Worm (Caenorhabditis elegans): ENCODE measurements around the gene droe-8.
A peak's percentile ranks its signal among the peaks of the same experiment; 100 is the strongest.

droe-8 gene

ce11 chrV:8729100-8729499 is 2.8 kb downstream of the droe-8 start, which contains the start of gene ZC196.5:
Gene ZC196.5 (plus strand): TSS chrV:8729400.
- TF ChIP-seq mxl-1 (tag; optimal IDR thresholded peaks at IDR 0.05) = no peak

ce11 chrV:8730991-8731390 is 4.7 kb downstream of the droe-8 start:
- TF ChIP-seq snpc-3.4 (tag; optimal IDR thresholded peaks at IDR 0.05) (no peak), nhr-80 (tag; optimal IDR thresholded peaks at IDR 0.05) (peak; percentile 38)

ce11 chrV:8732934-8733333 is 6.6 kb downstream of the droe-8 start, which contains the start of gene ZC196.4:
Gene ZC196.4 (plus strand): TSS chrV:8733106.
- TF ChIP-seq dpff-1 (tag; optimal IDR thresholded peaks at IDR 0.05) (no peak), nhr-80 (tag; optimal IDR thresholded peaks at IDR 0.05) (peak; percentile 28)

- TF ChIP-seq attf-6 (GFP tag; IDR thresholded peaks at IDR 0.05) = no peak
- no peak for TF ChIP-seq B0035.1 (tag; optimal IDR thresholded peaks at IDR 0.05)
- TF ChIP-seq rcor-1 (GFP tag; IDR thresholded peaks at IDR 0.05) = no peak
- TF ChIP-seq lin-40 (tag; optimal IDR thresholded peaks at IDR 0.05) = no peak
- TF ChIP-seq attf-3 (GFP tag; conservative IDR thresholded peaks at IDR 0.05) = no peak
- TF ChIP-seq let-607 (tag; optimal IDR thresholded peaks at IDR 0.05) = no peak
- TF ChIP-seq aptf-3 (GFP tag; IDR thresholded peaks at IDR 0.05) = no peak
- no peak for TF ChIP-seq let-526 (GFP tag; IDR thresholded peaks at IDR 0.05)
- no peak for TF ChIP-seq F52B5.7 (tag; optimal IDR thresholded peaks at IDR 0.05)
Observed at ce11 chrV:8736369-8736768, 10.0 kb downstream of the droe-8 start, which contains the start of gene ZC196.3. Gene ZC196.3 (plus strand): TSS chrV:8736669.

ce11 chrV:8739136-8739535 is 12.8 kb downstream of the droe-8 start, which contains the start of gene ZC196.2:
Gene ZC196.2 (plus strand): TSS chrV:8739436.
- no peak for TF ChIP-seq F22D6.2 (tag; optimal IDR thresholded peaks at IDR 0.05)
- TF ChIP-seq egl-44 (GFP tag; IDR thresholded peaks at IDR 0.05) = no peak
- TF ChIP-seq snpc-1.3 (tag; optimal IDR thresholded peaks at IDR 0.05; ENCODE audit: insufficient read depth) = no peak
- TF ChIP-seq unc-130 (GFP tag; optimal IDR thresholded peaks at IDR 0.05) = no peak
- no peak for TF ChIP-seq lsy-27 (tag; optimal IDR thresholded peaks at IDR 0.05; ENCODE audit: borderline replicate concordance, insufficient read depth)
- TF ChIP-seq zim-3 (tag; optimal IDR thresholded peaks at IDR 0.05) = no peak
- TF ChIP-seq snpc-4 (GFP tag; optimal IDR thresholded peaks at IDR 0.05) = no peak
- TF ChIP-seq snpc-4 (tag; optimal IDR thresholded peaks at IDR 0.05) = no peak
- TF ChIP-seq D2030.7 (GFP tag; IDR thresholded peaks at IDR 0.05) = no peak
- no peak for TF ChIP-seq nhr-90 (tag; optimal IDR thresholded peaks at IDR 0.05)
- no peak for TF ChIP-seq Y95B8A.8 (GFP tag; IDR thresholded peaks at IDR 0.05)
- TF ChIP-seq cebp-2 (GFP tag; IDR thresholded peaks at IDR 0.05) = no peak
- no peak for TF ChIP-seq attf-5 (GFP tag; optimal IDR thresholded peaks at IDR 0.05)

ce11 chrV:8745858-8746257 is 19.5 kb downstream of the droe-8 start, which contains the start of gene B0507.6:
Gene B0507.6 (plus strand): TSS chrV:8746158.
- no peak for TF ChIP-seq madf-10 (tag; optimal IDR thresholded peaks at IDR 0.05)
- no peak for TF ChIP-seq mcd-1 (GFP tag; IDR thresholded peaks at IDR 0.05)
- TF ChIP-seq die-1 (tag; optimal IDR thresholded peaks at IDR 0.05) = no peak
- TF ChIP-seq sea-2 (GFP tag; IDR thresholded peaks at IDR 0.05) = no peak
- TF ChIP-seq akir-1 (GFP tag; optimal IDR thresholded peaks at IDR 0.05) = no peak
- TF ChIP-seq sdz-38 (tag; optimal IDR thresholded peaks at IDR 0.05) = no peak
- TF ChIP-seq nfya-1 (tag; optimal IDR thresholded peaks at IDR 0.05; ENCODE audit: borderline replicate concordance, insufficient read depth) = no peak
- TF ChIP-seq pha-4 (tag; optimal IDR thresholded peaks at IDR 0.05) = no peak
- no peak for TF ChIP-seq hmg-1.2 (GFP tag; IDR thresholded peaks at IDR 0.05)
- no peak for TF ChIP-seq ceh-79 (tag; optimal IDR thresholded peaks at IDR 0.05)
- TF ChIP-seq nhr-179 (tag; optimal IDR thresholded peaks at IDR 0.05) = no peak
- TF ChIP-seq lir-1 (GFP tag; conservative IDR thresholded peaks at IDR 0.05) = no peak
- TF ChIP-seq tbp1 (GFP tag; optimal IDR thresholded peaks at IDR 0.05) = no peak
- TF ChIP-seq Y53G8AR.9 (GFP tag; conservative IDR thresholded peaks at IDR 0.05) = no peak
- TF ChIP-seq F22D6.2 (tag; optimal IDR thresholded peaks at IDR 0.05) = no peak
- TF ChIP-seq somi-1 (GFP tag; optimal IDR thresholded peaks at IDR 0.05) = no peak
- TF ChIP-seq sptf-2 (GFP tag; optimal IDR thresholded peaks at IDR 0.05) = no peak

Measured in whole organism, young adult.